Worm (Caenorhabditis elegans) whole organism, midembryonic: Measurements from ENCODE around the gene C08F8.2.

Source experiments
- T22C8.4 ChIP-seq: fragments of 200-800 bp; sonication (Bioruptor generic); IDR thresholded peaks from 2 replicates; pipeline ENCODE4 v1.3.6; 2022; ENCODE audit warnings: missing genetic modification characterization, missing compliant biosample characterization
- flt-1 ChIP-seq: fragments of 200-800 bp; sonication (Bioruptor generic); IDR thresholded peaks from 2 replicates; pipeline ENCODE4 v1.3.6; 2022; ENCODE audit warnings: missing genetic modification characterization, missing compliant biosample characterization
- klf-2 ChIP-seq: fragments of 200-800 bp; sonication (Bioruptor generic); conservative IDR thresholded peaks from 2 replicates; pipeline ENCODE4 v1.3.6; 2022; ENCODE audit warnings: missing genetic modification reagents, missing genetic modification characterization, missing compliant biosample characterization
- med-1 ChIP-seq: sonication (generic microtip); optimal IDR thresholded peaks from 2 replicates; lab custom pipeline; 2017; ENCODE audit warnings: missing genetic modification characterization, mild to moderate bottlenecking, missing compliant biosample characterization, antibody characterized with exemption, missing genetic modification reagents; ENCODE audit not compliant: insufficient read depth

- no peak for TF ChIP-seq med-1 (GFP tag; lab: Kevin White, UChicago)
- no peak for TF ChIP-seq klf-2 (GFP tag; lab: Robert Waterston, UW)
- TF ChIP-seq T22C8.4 (GFP tag; lab: Robert Waterston, UW), result no peak
- TF ChIP-seq flt-1 (GFP tag; lab: Robert Waterston, UW), result no peak
Observed at ce11 chrIV:11156526-11156925, 5.7 kb downstream of the C08F8.2 start.
